Worm (Caenorhabditis elegans): ENCODE data around the gene F54H12.5.

DNA sequence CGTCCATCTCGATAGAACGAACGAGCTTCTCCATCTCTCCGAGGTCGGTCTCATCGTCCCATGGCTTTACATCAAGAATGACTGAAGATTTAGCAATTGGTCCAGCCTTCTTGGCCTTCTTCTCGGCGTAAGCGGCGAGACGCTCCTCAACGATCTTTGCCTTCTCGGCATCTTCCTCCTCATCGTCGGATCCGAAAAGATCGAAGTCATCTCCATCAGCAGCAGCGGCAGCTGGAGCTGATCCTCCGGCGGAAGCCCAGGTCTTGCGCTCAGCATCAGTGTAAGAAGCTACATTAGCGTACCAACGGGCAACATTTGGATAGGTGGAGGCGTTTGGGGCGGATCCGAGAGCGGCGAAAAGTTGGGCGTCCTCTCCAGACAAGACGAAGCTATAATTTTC, 726 bp upstream of the F54H12.5 start:
- TF ChIP-seq ama-1 (optimal IDR thresholded peaks at IDR 0.05) = no peak
- TF ChIP-seq elt-3 (tag; optimal IDR thresholded peaks at IDR 0.05) = no peak
- TF ChIP-seq elt-2 (tag; optimal IDR thresholded peaks at IDR 0.05) = no peak
- TF ChIP-seq nhr-11 (tag; optimal IDR thresholded peaks at IDR 0.05) = no peak
- TF ChIP-seq mml-1 (tag; optimal IDR thresholded peaks at IDR 0.05) = no peak
- no peak for TF ChIP-seq ztf-11 (tag; optimal IDR thresholded peaks at IDR 0.05)
- no peak for TF ChIP-seq unc-62 (GFP tag; optimal IDR thresholded peaks at IDR 0.05)
